Fruit fly (Drosophila melanogaster) whole organism, embryonic: ENCODE data around the gene CG17359.

Experiments used
- Ada2b ChIP-seq: fragments of 200-800 bp; sonication (Bioruptor generic); IDR thresholded peaks from 2 replicates; pipeline ENCODE4 v1.3.6; 2022; ENCODE audit warnings: missing biosample characterization, missing genetic modification characterization
- BEAF-32 ChIP-seq: fragments of 200-800 bp; sonication (Bioruptor generic); optimal IDR thresholded peaks from 3 replicates; lab custom pipeline; 2017; ENCODE audit warnings: missing biosample characterization, missing genetic modification characterization, mild to moderate bottlenecking, moderate library complexity, missing genetic modification reagents
- CG10267 ChIP-seq: fragments of 200-800 bp; sonication (Bioruptor generic); optimal IDR thresholded peaks from 2 replicates; lab custom pipeline; 2018; ENCODE audit warnings: missing biosample characterization, mild to moderate bottlenecking, missing genetic modification characterization, moderate library complexity
- CG11247 ChIP-seq: fragments of 200-800 bp; sonication (Bioruptor generic); IDR thresholded peaks from 2 replicates; pipeline ENCODE4 v1.3.6; 2022; ENCODE audit warnings: missing biosample characterization, missing genetic modification characterization
- CG12391 ChIP-seq: fragments of 200-800 bp; sonication (Bioruptor generic); optimal IDR thresholded peaks from 3 replicates; lab custom pipeline; 2018; ENCODE audit warnings: missing biosample characterization, mild to moderate bottlenecking, missing genetic modification characterization, moderate library complexity
- CG12744 ChIP-seq: fragments of 200-800 bp; sonication (Bioruptor generic); optimal IDR thresholded peaks from 2 replicates; lab custom pipeline; 2016; ENCODE audit warnings: missing biosample characterization, missing genetic modification characterization
- CG13624 ChIP-seq: fragments of 200-800 bp; sonication (Bioruptor generic); optimal IDR thresholded peaks from 2 replicates; lab custom pipeline; 2016; ENCODE audit warnings: missing biosample characterization, missing genetic modification characterization
- CG1603 ChIP-seq: fragments of 200-800 bp; sonication (Bioruptor generic); optimal IDR thresholded peaks from 2 replicates; lab custom pipeline; 2019; ENCODE audit warnings: missing biosample characterization, mild to moderate bottlenecking, missing genetic modification characterization, moderate library complexity
- CG2129 ChIP-seq: fragments of 200-800 bp; sonication (Bioruptor generic); IDR thresholded peaks from 2 replicates; pipeline ENCODE4 v1.3.6; 2022; ENCODE audit warnings: missing biosample characterization, missing genetic modification characterization; ENCODE audit not compliant: partially characterized antibody
- CG30020 ChIP-seq: fragments of 200-800 bp; optimal IDR thresholded peaks from 2 replicates; lab custom pipeline; 2019; ENCODE audit warnings: missing biosample characterization, mild to moderate bottlenecking, missing genetic modification characterization, moderate library complexity
- CG3847 ChIP-seq: fragments of 200-800 bp; sonication (Bioruptor generic); IDR thresholded peaks from 2 replicates; pipeline ENCODE4 v1.3.6; 2022; ENCODE audit warnings: missing biosample characterization, missing genetic modification characterization
- CG3995 ChIP-seq: fragments of 200-800 bp; sonication (Bioruptor generic); optimal IDR thresholded peaks from 3 replicates; lab custom pipeline; 2016; ENCODE audit warnings: missing biosample characterization, missing genetic modification characterization
- CG4404 ChIP-seq: fragments of 200-800 bp; sonication (Bioruptor generic); IDR thresholded peaks from 2 replicates; pipeline ENCODE4 v1.3.6; 2022; ENCODE audit warnings: missing biosample characterization, missing genetic modification characterization
- CG4854 ChIP-seq: fragments of 200-800 bp; sonication (Bioruptor generic); optimal IDR thresholded peaks from 2 replicates; lab custom pipeline; 2016; ENCODE audit warnings: missing biosample characterization, missing genetic modification characterization, inconsistent platforms
- CG7271 ChIP-seq: fragments of 200-800 bp; sonication (Bioruptor generic); optimal IDR thresholded peaks from 2 replicates; lab custom pipeline; 2018; ENCODE audit warnings: missing biosample characterization, mild to moderate bottlenecking, missing genetic modification characterization, moderate library complexity
- CG8765 ChIP-seq: fragments of 200-800 bp; sonication (Bioruptor generic); IDR thresholded peaks from 2 replicates; pipeline ENCODE4 v1.3.6; 2022; ENCODE audit warnings: missing biosample characterization, missing genetic modification characterization
- CG9609 ChIP-seq: fragments of 200-800 bp; sonication (Bioruptor generic); optimal IDR thresholded peaks from 3 replicates; lab custom pipeline; 2016; ENCODE audit warnings: missing biosample characterization, missing genetic modification characterization
- CG9797 ChIP-seq: fragments of 200-800 bp; sonication (Bioruptor generic); optimal IDR thresholded peaks from 3 replicates; lab custom pipeline; 2018; ENCODE audit warnings: missing biosample characterization, mild to moderate bottlenecking, missing genetic modification characterization
- CG9932 ChIP-seq: fragments of 200-800 bp; sonication (Bioruptor generic); IDR thresholded peaks from 2 replicates; pipeline ENCODE4 v1.3.6; 2022; ENCODE audit warnings: missing biosample characterization, missing genetic modification characterization
- CHES-1-like ChIP-seq: fragments of 200-800 bp; sonication (Bioruptor generic); optimal IDR thresholded peaks from 2 replicates; lab custom pipeline; 2016; ENCODE audit warnings: missing biosample characterization, missing genetic modification characterization
- Dek ChIP-seq: fragments of 200-800 bp; sonication (Bioruptor generic); optimal IDR thresholded peaks from 3 replicates; lab custom pipeline; 2019; ENCODE audit warnings: missing biosample characterization, mild to moderate bottlenecking, missing genetic modification characterization, moderate library complexity
- Dll ChIP-seq: fragments of 200-800 bp; sonication (Bioruptor generic); IDR thresholded peaks from 4 replicates; pipeline ENCODE4 v1.3.6; 2022; ENCODE audit warnings: missing biosample characterization, missing genetic modification characterization; ENCODE audit not compliant: partially characterized antibody
- ERR ChIP-seq: fragments of 200-800 bp; sonication (Bioruptor generic); optimal IDR thresholded peaks from 2 replicates; lab custom pipeline; 2016; ENCODE audit warnings: missing biosample characterization, missing genetic modification characterization
- Ets65A ChIP-seq: fragments of 200-800 bp; sonication (Bioruptor generic); peaks from one replicate; lab custom pipeline; 2016; ENCODE audit warnings: missing biosample characterization, missing genetic modification characterization
- HLHmδ ChIP-seq: fragments of 200-800 bp; sonication (Bioruptor generic); optimal IDR thresholded peaks from 2 replicates; lab custom pipeline; 2018; ENCODE audit warnings: missing biosample characterization, mild to moderate bottlenecking, missing genetic modification characterization, moderate library complexity
- Hr78 ChIP-seq, 2 experiments: fragments of 200-800 bp in 1 of 2; fragments of >200 bp in 1 of 2; sonication (Bioruptor generic) in 1 of 2; optimal IDR thresholded peaks; 2 replicates each; lab custom pipeline; 2017 to 2019; ENCODE audit warnings: missing biosample characterization in 2 of 2, missing genetic modification characterization in 2 of 2, mild to moderate bottlenecking in 1 of 2, moderate library complexity in 1 of 2
- Kr ChIP-seq: fragments of 200-800 bp; sonication (Bioruptor generic); optimal IDR thresholded peaks from 2 replicates; lab custom pipeline; 2017; ENCODE audit warnings: missing biosample characterization, mild to moderate bottlenecking, missing genetic modification characterization
- NFAT ChIP-seq: fragments of 200-800 bp; sonication (Bioruptor generic); IDR thresholded peaks from 2 replicates; pipeline ENCODE4 v1.3.6; 2022; ENCODE audit warnings: missing biosample characterization, missing genetic modification characterization
- YL-1 ChIP-seq: fragments of 200-800 bp; sonication (Bioruptor generic); optimal IDR thresholded peaks from 3 replicates; lab custom pipeline; 2017; ENCODE audit warnings: missing biosample characterization, mild to moderate bottlenecking, missing genetic modification characterization
- ac ChIP-seq: fragments of 200-800 bp; sonication (Bioruptor generic); optimal IDR thresholded peaks from 3 replicates; lab custom pipeline; 2017; ENCODE audit warnings: missing biosample characterization, mild to moderate bottlenecking, missing genetic modification characterization
- az2 ChIP-seq: fragments of 200-800 bp; sonication (Bioruptor generic); optimal IDR thresholded peaks from 3 replicates; lab custom pipeline; 2016; ENCODE audit warnings: missing biosample characterization, missing genetic modification characterization
- bowl ChIP-seq: fragments of 200-800 bp; sonication (Bioruptor generic); IDR thresholded peaks from 2 replicates; pipeline ENCODE4 v1.3.6; 2022; ENCODE audit warnings: missing biosample characterization, missing genetic modification characterization
- cas ChIP-seq: fragments of 200-800 bp; sonication (Bioruptor generic); IDR thresholded peaks from 2 replicates; pipeline ENCODE4 v1.3.6; 2022; ENCODE audit warnings: missing biosample characterization, missing genetic modification characterization
- chinmo ChIP-seq: fragments of 200-800 bp; sonication (Bioruptor generic); IDR thresholded peaks from 4 replicates; pipeline ENCODE4 v1.3.6; 2022; ENCODE audit warnings: missing biosample characterization, missing genetic modification characterization; ENCODE audit not compliant: partially characterized antibody
- crp ChIP-seq, 2 experiments: fragments of 200-800 bp; sonication (Bioruptor generic); optimal IDR thresholded peaks; 2 replicates in 1 of 2; 3 replicates in 1 of 2; lab custom pipeline; 2017; ENCODE audit warnings: missing biosample characterization in 2 of 2, missing genetic modification characterization in 2 of 2, mild to moderate bottlenecking in 1 of 2, moderate library complexity in 1 of 2
- disco-r ChIP-seq: fragments of 200-800 bp; sonication (Bioruptor generic); optimal IDR thresholded peaks from 2 replicates; lab custom pipeline; 2016; ENCODE audit warnings: missing biosample characterization, missing genetic modification characterization
- fd3F ChIP-seq: fragments of 200-800 bp; sonication (Bioruptor generic); optimal IDR thresholded peaks from 2 replicates; lab custom pipeline; 2018; ENCODE audit warnings: missing biosample characterization, mild to moderate bottlenecking, missing genetic modification characterization, moderate library complexity
- fd96Cb ChIP-seq: fragments of 200-800 bp; sonication (Bioruptor generic); optimal IDR thresholded peaks from 2 replicates; lab custom pipeline; 2018; ENCODE audit warnings: missing biosample characterization, mild to moderate bottlenecking, missing genetic modification characterization, moderate library complexity
- ftz-f1 ChIP-seq: fragments of 200-800 bp; sonication (Bioruptor generic); optimal IDR thresholded peaks from 2 replicates; lab custom pipeline; 2016; ENCODE audit warnings: missing biosample characterization, missing genetic modification characterization
- hb ChIP-seq: fragments of 200-800 bp; sonication (Bioruptor generic); IDR thresholded peaks from 3 replicates; pipeline ENCODE4 v1.3.6; 2022; ENCODE audit warnings: missing biosample characterization, missing genetic modification characterization; ENCODE audit not compliant: partially characterized antibody
- inv ChIP-seq: fragments of 200-800 bp; sonication (Bioruptor generic); IDR thresholded peaks from 2 replicates; pipeline ENCODE4 v1.3.6; 2022; ENCODE audit warnings: missing biosample characterization, missing genetic modification characterization; ENCODE audit not compliant: partially characterized antibody
- row ChIP-seq: fragments of 200-800 bp; sonication (Bioruptor generic); IDR thresholded peaks from 3 replicates; pipeline ENCODE4 v1.3.6; 2022; ENCODE audit warnings: missing biosample characterization, missing genetic modification characterization
- sisA ChIP-seq: fragments of 200-800 bp; sonication (Bioruptor generic); IDR thresholded peaks from 2 replicates; pipeline ENCODE4 v1.3.6; 2022; ENCODE audit warnings: missing biosample characterization, missing genetic modification characterization
- stwl ChIP-seq: fragments of 200-800 bp; sonication (Bioruptor generic); optimal IDR thresholded peaks from 3 replicates; lab custom pipeline; 2018; ENCODE audit warnings: missing biosample characterization, mild to moderate bottlenecking, missing genetic modification characterization, moderate library complexity
- wek ChIP-seq: fragments of 200-800 bp; sonication (Bioruptor generic); optimal IDR thresholded peaks from 3 replicates; lab custom pipeline; 2018; ENCODE audit warnings: missing biosample characterization, mild to moderate bottlenecking, missing genetic modification characterization, moderate library complexity
- zen ChIP-seq: fragments of 200-800 bp; sonication (Bioruptor generic); optimal IDR thresholded peaks from 3 replicates; lab custom pipeline; 2018; ENCODE audit warnings: missing biosample characterization, mild to moderate bottlenecking, missing genetic modification characterization, moderate library complexity
- zfh2 ChIP-seq: fragments of 200-800 bp; sonication (Bioruptor generic); optimal IDR thresholded peaks from 2 replicates; lab custom pipeline; 2016; ENCODE audit warnings: missing biosample characterization, missing genetic modification characterization

CG17359 gene

dm6 chr3L:13964635-13965501 is 34.2 kb downstream of the CG17359 start, which contains the start of the genes Meics, Nxf3 and ssp2 (continued):
- TF ChIP-seq CG9932 (GFP tag; lab: Robert Waterston, UW): peak; percentile 74
- peak; percentile 58 for TF ChIP-seq CG12391
- peak; percentile 46 for TF ChIP-seq inv
- TF ChIP-seq CG30020 (tag; lab: Kevin White, UChicago): peak; percentile 51
- 0 out of 4 replicates have a peak, but pooled peaks have one; percentile 2 for TF ChIP-seq chinmo
- TF ChIP-seq Dll (GFP tag; lab: Robert Waterston, UW): peak; percentile 64; the same call in 3 of the 4 replicates
- TF ChIP-seq fd96Cb (tag; lab: Kevin White, UChicago): no peak
- no peak for TF ChIP-seq CG4404 (GFP tag; lab: Robert Waterston, UW)
- no peak for TF ChIP-seq CG7271 (tag; lab: Kevin White, UChicago)
- peak; percentile 21 for TF ChIP-seq az2 (GFP tag; lab: Kevin White, UChicago)
- peak; percentile 44 for TF ChIP-seq zfh2
- no peak for TF ChIP-seq fd3F
- peak; percentile 26 for TF ChIP-seq Dek (tag; lab: Kevin White, UChicago)
- no peak for TF ChIP-seq Kr
- TF ChIP-seq ac (GFP tag; lab: Kevin White, UChicago): peak; percentile 18
- peak; percentile 27 for TF ChIP-seq HLHmδ
- TF ChIP-seq Ada2b (GFP tag; lab: Robert Waterston, UW): no peak
- no peak for TF ChIP-seq CG4854
- TF ChIP-seq bowl: no peak
- TF ChIP-seq zen: peak; percentile 17
- peak; percentile 0 for TF ChIP-seq ERR
- TF ChIP-seq disco-r (GFP tag; lab: Kevin White, UChicago): no peak
- peak; percentile 34; the same call in 1 of the 2 replicates for TF ChIP-seq sisA (GFP tag; lab: Robert Waterston, UW)
- no peak for TF ChIP-seq CG13624 (GFP tag; lab: Kevin White, UChicago)
- peak; percentile 7 for TF ChIP-seq CG9609 (GFP tag; lab: Kevin White, UChicago)
- TF ChIP-seq ftz-f1 (GFP tag; lab: Kevin White, UChicago): no peak
- peak; percentile 48 for TF ChIP-seq stwl (tag; lab: Kevin White, UChicago)
- no peak for TF ChIP-seq CG8765 (GFP tag; lab: Robert Waterston, UW)
- peak; percentile 52; the same call in 1 of the 2 replicates for TF ChIP-seq NFAT
- peak; percentile 41 for TF ChIP-seq CG10267 (tag; lab: Kevin White, UChicago)
- no peak for TF ChIP-seq wek
- peak; percentile 58 for TF ChIP-seq CG1603 (tag; lab: Kevin White, UChicago)
- peak; percentile 31; the same call in 1 of the 2 replicates for TF ChIP-seq CG2129 (GFP tag; lab: Robert Waterston, UW)
- TF ChIP-seq CG11247 (GFP tag; lab: Robert Waterston, UW): no peak
- TF ChIP-seq CG9797: peak; percentile 71
- TF ChIP-seq CG3847 (GFP tag; lab: Robert Waterston, UW): peak; percentile 45
- peak; percentile 85 for TF ChIP-seq BEAF-32 (GFP tag; lab: Kevin White, UChicago)
- TF ChIP-seq Hr78 (GFP tag; optimal IDR thresholded peaks at IDR 0.05; lab: Kevin White, UChicago): peak in 1 of 2 experiments; percentile 46
- peak; percentile 71; the same call in 2 of the 3 replicates for TF ChIP-seq hb (GFP tag; lab: Robert Waterston, UW)
- no peak for TF ChIP-seq cas (GFP tag; lab: Robert Waterston, UW)
- TF ChIP-seq crp (GFP tag; optimal IDR thresholded peaks at IDR 0.05; lab: Kevin White, UChicago): peak in 1 of 2 experiments; percentile 47
- peak; percentile 96 for TF ChIP-seq Ets65A
- TF ChIP-seq CHES-1-like: peak; percentile 17
- TF ChIP-seq row (GFP tag; lab: Robert Waterston, UW): peak; percentile 81
- TF ChIP-seq CG12744: no peak
- TF ChIP-seq YL-1 (GFP tag; lab: Kevin White, UChicago): peak; percentile 29
- TF ChIP-seq CG3995 (GFP tag; lab: Kevin White, UChicago): peak; percentile 98
